Worm (Caenorhabditis elegans): Measurements from ENCODE around the gene ilc-17.1.

DNA sequence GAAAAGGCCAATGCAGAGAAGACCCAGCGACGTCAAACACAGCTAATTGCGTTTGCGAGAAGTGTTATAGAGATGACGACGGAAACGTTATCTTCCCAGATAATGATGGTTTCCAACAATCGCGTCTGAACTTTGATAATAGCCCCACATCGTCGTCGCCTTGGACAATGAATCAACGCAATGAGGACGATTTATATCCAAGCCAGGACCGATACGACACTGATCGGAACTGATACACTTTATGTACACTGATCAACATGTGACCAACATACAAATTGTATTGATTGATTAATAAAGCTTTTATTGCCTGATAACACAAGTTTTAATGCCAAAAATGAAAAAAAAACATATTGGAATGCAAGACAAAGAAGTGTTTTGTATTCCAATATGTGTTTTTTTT, 23.5 kb upstream of the ilc-17.1 start:
- TF ChIP-seq daf-12 (tag; optimal IDR thresholded peaks at IDR 0.05) (no peak), zag-1 (tag; optimal IDR thresholded peaks at IDR 0.05) (no peak), nhr-237 (tag; optimal IDR thresholded peaks at IDR 0.05) (no peak), ztf-11 (tag; optimal IDR thresholded peaks at IDR 0.05) (no peak), fkh-10 (GFP tag; optimal IDR thresholded peaks at IDR 0.05) (no peak), aly-2 (tag; optimal IDR thresholded peaks at IDR 0.05) (no peak), elt-2 (tag; optimal IDR thresholded peaks at IDR 0.05) (no peak), snpc-4 (tag; optimal IDR thresholded peaks at IDR 0.05) (no peak), egl-27 (tag; optimal IDR thresholded peaks at IDR 0.05) (no peak)

Measured in whole organism, L3 larva.